Fruit fly (Drosophila melanogaster) whole organism, embryonic: ENCODE data around the gene CG44261.

ENCODE experiments used
- ATbp ChIP-seq: fragments of 200-800 bp; sonication (Bioruptor generic); optimal IDR thresholded peaks from 2 replicates; lab custom pipeline; 2017; ENCODE audit warnings: missing biosample characterization, mild to moderate bottlenecking, missing genetic modification characterization, missing genetic modification reagents
- Atf3 ChIP-seq: fragments of 200-800 bp; sonication (Bioruptor generic); optimal IDR thresholded peaks from 3 replicates; lab custom pipeline; 2016; ENCODE audit warnings: missing biosample characterization, missing genetic modification characterization
- Bdp1 ChIP-seq: fragments of 200-800 bp; sonication (Bioruptor generic); optimal IDR thresholded peaks from 3 replicates; lab custom pipeline; 2016; ENCODE audit warnings: missing biosample characterization, missing genetic modification characterization
- BtbVII ChIP-seq: fragments of 200-800 bp; sonication (Bioruptor generic); optimal IDR thresholded peaks from 3 replicates; lab custom pipeline; 2017; ENCODE audit warnings: missing biosample characterization, mild to moderate bottlenecking, missing genetic modification characterization
- CG10147 ChIP-seq: fragments of 200-800 bp; sonication (Bioruptor generic); optimal IDR thresholded peaks from 2 replicates; lab custom pipeline; 2019; ENCODE audit warnings: missing biosample characterization, mild to moderate bottlenecking, missing genetic modification characterization, moderate library complexity
- CG10543 ChIP-seq: fragments of 200-800 bp; sonication (Bioruptor generic); optimal IDR thresholded peaks from 3 replicates; lab custom pipeline; 2017; ENCODE audit warnings: missing biosample characterization, mild to moderate bottlenecking, missing genetic modification characterization, moderate library complexity
- CG15269 ChIP-seq: fragments of 200-800 bp; sonication (Bioruptor generic); optimal IDR thresholded peaks from 2 replicates; lab custom pipeline; 2018; ENCODE audit warnings: missing biosample characterization, mild to moderate bottlenecking, missing genetic modification characterization, moderate library complexity
- CG17361 ChIP-seq: fragments of 200-800 bp; sonication (Bioruptor generic); IDR thresholded peaks from 3 replicates; pipeline ENCODE4 v1.3.6; 2022; ENCODE audit warnings: missing biosample characterization, missing genetic modification characterization
- CG17385 ChIP-seq: fragments of 200-800 bp; sonication (Bioruptor generic); optimal IDR thresholded peaks from 3 replicates; lab custom pipeline; 2018; ENCODE audit warnings: missing biosample characterization, mild to moderate bottlenecking, missing genetic modification characterization
- CG1792 ChIP-seq: fragments of 200-800 bp; sonication (Bioruptor generic); optimal IDR thresholded peaks from 2 replicates; lab custom pipeline; 2016; ENCODE audit warnings: missing biosample characterization, missing genetic modification characterization
- CG18764 ChIP-seq: fragments of 200-800 bp; sonication (Bioruptor generic); optimal IDR thresholded peaks from 3 replicates; lab custom pipeline; 2016; ENCODE audit warnings: missing biosample characterization, missing genetic modification characterization
- CG32772 ChIP-seq: fragments of 200-800 bp; sonication (Bioruptor generic); IDR thresholded peaks from 2 replicates; pipeline ENCODE4 v1.3.6; 2022; ENCODE audit warnings: missing biosample characterization, missing genetic modification characterization
- CG34224 ChIP-seq: fragments of 200-800 bp; sonication (Bioruptor generic); IDR thresholded peaks from 3 replicates; pipeline ENCODE4 v1.3.6; 2022; ENCODE audit warnings: missing biosample characterization, missing genetic modification characterization; ENCODE audit not compliant: partially characterized antibody
- CG3726 ChIP-seq: fragments of 200-800 bp; sonication (Bioruptor generic); IDR thresholded peaks from 3 replicates; pipeline ENCODE4, ENCODE4 v1.3.6; 2022; ENCODE audit warnings: missing biosample characterization, missing genetic modification characterization
- CG6791 ChIP-seq: fragments of 200-800 bp; sonication (Bioruptor generic); IDR thresholded peaks from 3 replicates; pipeline ENCODE4 v1.3.6; 2022; ENCODE audit warnings: missing biosample characterization, missing genetic modification characterization; ENCODE audit not compliant: partially characterized antibody
- CG7271 ChIP-seq: fragments of 200-800 bp; sonication (Bioruptor generic); optimal IDR thresholded peaks from 2 replicates; lab custom pipeline; 2018; ENCODE audit warnings: missing biosample characterization, mild to moderate bottlenecking, missing genetic modification characterization, moderate library complexity
- CG7372 ChIP-seq: fragments of 200-800 bp; sonication (Bioruptor generic); IDR thresholded peaks from 2 replicates; pipeline ENCODE4 v1.3.6; 2022; ENCODE audit warnings: missing biosample characterization, missing genetic modification characterization
- CG7963 ChIP-seq: fragments of 200-800 bp; sonication (Bioruptor generic); IDR thresholded peaks from 3 replicates; pipeline ENCODE4 v1.3.6; 2022; ENCODE audit warnings: missing biosample characterization, missing genetic modification characterization; ENCODE audit not compliant: partially characterized antibody
- CG7987 ChIP-seq: fragments of 200-800 bp; sonication (Bioruptor generic); optimal IDR thresholded peaks from 2 replicates; lab custom pipeline; 2018; ENCODE audit warnings: missing biosample characterization, mild to moderate bottlenecking, missing genetic modification characterization, moderate library complexity
- Dref ChIP-seq: fragments of 200-800 bp; sonication (Bioruptor generic); IDR thresholded peaks from 2 replicates; pipeline ENCODE4 v1.3.6; 2022; ENCODE audit warnings: missing biosample characterization, missing genetic modification characterization
- HHEX ChIP-seq: fragments of 200-800 bp; sonication (Bioruptor generic); optimal IDR thresholded peaks from 3 replicates; lab custom pipeline; 2017; ENCODE audit warnings: missing biosample characterization, mild to moderate bottlenecking, missing genetic modification characterization, missing genetic modification reagents
- HLHmδ ChIP-seq: fragments of 200-800 bp; sonication (Bioruptor generic); optimal IDR thresholded peaks from 2 replicates; lab custom pipeline; 2018; ENCODE audit warnings: missing biosample characterization, mild to moderate bottlenecking, missing genetic modification characterization, moderate library complexity
- HmgZ ChIP-seq: fragments of 200-800 bp; sonication (Bioruptor generic); optimal IDR thresholded peaks from 2 replicates; lab custom pipeline; 2018; ENCODE audit warnings: missing biosample characterization, mild to moderate bottlenecking, missing genetic modification characterization
- Lhr ChIP-seq: fragments of 200-800 bp; sonication (Bioruptor generic); optimal IDR thresholded peaks from 3 replicates; lab custom pipeline; 2017; ENCODE audit warnings: mild to moderate bottlenecking, missing biosample characterization, missing genetic modification reagents, missing genetic modification characterization
- NC2β ChIP-seq: fragments of 200-800 bp; sonication (Bioruptor generic); optimal IDR thresholded peaks from 2 replicates; lab custom pipeline; 2016; ENCODE audit warnings: missing biosample characterization, missing genetic modification characterization
- PHDP ChIP-seq: fragments of 200-800 bp; sonication (Bioruptor generic); optimal IDR thresholded peaks from 3 replicates; lab custom pipeline; 2018; ENCODE audit warnings: missing biosample characterization, mild to moderate bottlenecking, missing genetic modification characterization, moderate library complexity
- Pdp1 ChIP-seq, 2 experiments: fragments of 200-800 bp; sonication (Bioruptor generic); optimal IDR thresholded peaks; 3 replicates each; lab custom pipeline; 2016; ENCODE audit warnings: missing biosample characterization in 2 of 2, missing genetic modification characterization in 2 of 2, mild to moderate bottlenecking in 1 of 2, moderate library complexity in 1 of 2
- Sox102F ChIP-seq: fragments of 200-800 bp; sonication (Bioruptor generic); optimal IDR thresholded peaks from 2 replicates; lab custom pipeline; 2018; ENCODE audit warnings: missing biosample characterization, mild to moderate bottlenecking, missing genetic modification characterization, moderate library complexity
- TFAM ChIP-seq: fragments of 200-800 bp; sonication (Bioruptor generic); optimal IDR thresholded peaks from 2 replicates; lab custom pipeline; 2017; ENCODE audit warnings: missing biosample characterization, missing genetic modification characterization, inconsistent platforms
- Tbp ChIP-seq: fragments of >200 bp; optimal IDR thresholded peaks from 2 replicates; lab custom pipeline; 2018; ENCODE audit warnings: missing biosample characterization, missing genetic modification characterization
- ac ChIP-seq: fragments of 200-800 bp; sonication (Bioruptor generic); optimal IDR thresholded peaks from 3 replicates; lab custom pipeline; 2017; ENCODE audit warnings: missing biosample characterization, mild to moderate bottlenecking, missing genetic modification characterization
- aop ChIP-seq: fragments of 200-800 bp; sonication (Bioruptor generic); IDR thresholded peaks from 2 replicates; pipeline ENCODE4 v1.3.6; 2022; ENCODE audit warnings: missing biosample characterization, missing genetic modification characterization
- bbx ChIP-seq: fragments of 200-800 bp; sonication (Bioruptor generic); IDR thresholded peaks from 2 replicates; pipeline ENCODE4 v1.3.6; 2022; ENCODE audit warnings: missing biosample characterization, missing genetic modification characterization; ENCODE audit not compliant: partially characterized antibody
- br ChIP-seq: fragments of >200 bp; optimal IDR thresholded peaks from 2 replicates; lab custom pipeline; 2017
- btn ChIP-seq: fragments of 200-800 bp; sonication (Bioruptor generic); optimal IDR thresholded peaks from 2 replicates; lab custom pipeline; 2016; ENCODE audit warnings: missing biosample characterization, missing genetic modification characterization
- cas ChIP-seq: fragments of 200-800 bp; sonication (Bioruptor generic); IDR thresholded peaks from 2 replicates; pipeline ENCODE4 v1.3.6; 2022; ENCODE audit warnings: missing biosample characterization, missing genetic modification characterization
- crc ChIP-seq: fragments of 200-800 bp; sonication (Bioruptor generic); optimal IDR thresholded peaks from 2 replicates; lab custom pipeline; 2016; ENCODE audit warnings: missing biosample characterization, missing genetic modification characterization
- dpn ChIP-seq, 2 experiments: fragments of 200-800 bp; sonication (Bioruptor generic); optimal IDR thresholded peaks; 3 replicates each; lab custom pipeline; 2016; ENCODE audit warnings: missing biosample characterization in 2 of 2, missing genetic modification characterization in 2 of 2
- dysf ChIP-seq: fragments of 200-800 bp; sonication (Bioruptor generic); IDR thresholded peaks from 3 replicates; pipeline ENCODE4 v1.3.6; 2022; ENCODE audit warnings: missing biosample characterization, missing genetic modification characterization
- emc ChIP-seq: fragments of 200-800 bp; sonication (Bioruptor generic); optimal IDR thresholded peaks from 2 replicates; lab custom pipeline; 2016; ENCODE audit warnings: missing biosample characterization, missing genetic modification characterization
- gcm2 ChIP-seq: fragments of 200-800 bp; sonication (Bioruptor generic); optimal IDR thresholded peaks from 2 replicates; lab custom pipeline; 2016; ENCODE audit warnings: missing biosample characterization, missing genetic modification characterization
- grau ChIP-seq: fragments of 200-800 bp; optimal IDR thresholded peaks from 3 replicates; lab custom pipeline; 2019; ENCODE audit warnings: missing biosample characterization, mild to moderate bottlenecking, missing genetic modification characterization, moderate library complexity
- grn ChIP-seq: fragments of 200-800 bp; sonication (Bioruptor generic); optimal IDR thresholded peaks from 3 replicates; lab custom pipeline; 2017; ENCODE audit warnings: missing biosample characterization, missing genetic modification characterization
- ham ChIP-seq: fragments of 200-800 bp; sonication (Bioruptor generic); IDR thresholded peaks from 2 replicates; pipeline ENCODE4 v1.3.6; 2022; ENCODE audit warnings: missing biosample characterization, missing genetic modification characterization
- insv ChIP-seq, 2 experiments: fragments of 200-800 bp; sonication (Bioruptor generic); optimal IDR thresholded peaks; 3 replicates each; lab custom pipeline; 2016 to 2018; ENCODE audit warnings: missing biosample characterization in 2 of 2, missing genetic modification characterization in 2 of 2
- odd ChIP-seq: fragments of 200-800 bp; sonication (Bioruptor generic); optimal IDR thresholded peaks from 2 replicates; lab custom pipeline; 2017; ENCODE audit warnings: missing biosample characterization, mild to moderate bottlenecking, missing genetic modification characterization
- pros ChIP-seq: fragments of 200-800 bp; sonication (Bioruptor generic); optimal IDR thresholded peaks from 3 replicates; lab custom pipeline; 2019; ENCODE audit warnings: missing biosample characterization, mild to moderate bottlenecking, missing genetic modification characterization, moderate library complexity
- pzg ChIP-seq: fragments of 200-800 bp; sonication (Bioruptor generic); optimal IDR thresholded peaks from 3 replicates; lab custom pipeline; 2018; ENCODE audit warnings: missing biosample characterization, mild to moderate bottlenecking, missing genetic modification characterization, moderate library complexity
- vfl ChIP-seq: fragments of 200-800 bp; sonication (Bioruptor generic); optimal IDR thresholded peaks from 2 replicates; lab custom pipeline; 2016; ENCODE audit warnings: missing biosample characterization, missing genetic modification characterization
- wor ChIP-seq: fragments of 200-800 bp; sonication (Bioruptor generic); IDR thresholded peaks from 2 replicates; pipeline ENCODE4 v1.3.6; 2022; ENCODE audit warnings: missing biosample characterization, missing genetic modification characterization
- yki ChIP-seq: fragments of >200 bp; optimal IDR thresholded peaks from 3 replicates; lab custom pipeline; 2018
- zen2 ChIP-seq: fragments of 200-800 bp; sonication (Bioruptor generic); IDR thresholded peaks from 3 replicates; pipeline ENCODE4 v1.3.6; 2022; ENCODE audit warnings: missing biosample characterization, missing genetic modification characterization; ENCODE audit not compliant: partially characterized antibody

Gene CG44261

DNA sequence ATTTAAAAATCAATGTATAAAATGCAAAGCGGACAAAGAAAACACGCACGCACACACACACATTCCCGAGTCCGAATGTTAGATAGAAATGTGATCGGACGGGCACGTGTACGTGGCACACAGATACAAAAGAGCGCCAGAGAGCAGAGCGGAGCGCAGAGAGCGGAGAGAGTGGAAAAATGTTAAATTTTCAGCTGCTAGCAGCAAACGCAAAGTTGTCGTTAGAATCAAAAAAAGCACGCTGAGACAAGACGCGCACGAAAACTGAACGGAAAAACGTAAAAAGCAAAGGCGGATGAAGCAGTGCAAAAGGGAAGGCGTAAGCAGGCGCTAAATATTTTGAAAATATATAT lies 11.3 kb upstream of the CG44261 start (continued):
- peak; percentile 16 for TF ChIP-seq CG1792
- TF ChIP-seq Tbp (GFP tag; lab: Kevin White, UChicago) = no peak
- no peak for TF ChIP-seq TFAM (GFP tag; lab: Kevin White, UChicago)
- TF ChIP-seq CG17385 (GFP tag; lab: Kevin White, UChicago) = peak; percentile 61
- no peak for TF ChIP-seq CG7271
- no peak for TF ChIP-seq vfl
- TF ChIP-seq CG7372 (GFP tag; lab: Robert Waterston, UW) = no peak
- TF ChIP-seq odd (GFP tag; lab: Kevin White, UChicago) = no peak
- peak; percentile 52 for TF ChIP-seq HLHmδ (GFP tag; lab: Kevin White, UChicago)
- no peak for TF ChIP-seq CG3726 (GFP tag; lab: Robert Waterston, UW)
- no peak for TF ChIP-seq HmgZ (tag; lab: Kevin White, UChicago)
- TF ChIP-seq CG32772 (GFP tag; lab: Robert Waterston, UW) = no peak
- TF ChIP-seq dpn (GFP tag; optimal IDR thresholded peaks at IDR 0.05; lab: Kevin White, UChicago) = no peak
- TF ChIP-seq Atf3 (GFP tag; lab: Kevin White, UChicago) = no peak
- TF ChIP-seq Sox102F (GFP tag; lab: Kevin White, UChicago) = no peak
- peak; percentile 10 for TF ChIP-seq grau
- TF ChIP-seq grn (GFP tag; lab: Kevin White, UChicago) = no peak
- TF ChIP-seq crc = no peak
- TF ChIP-seq gcm2 (GFP tag; lab: Kevin White, UChicago) = no peak
- no peak for TF ChIP-seq Bdp1 (GFP tag; lab: Kevin White, UChicago)
- no peak for TF ChIP-seq ATbp (GFP tag; lab: Kevin White, UChicago)
- TF ChIP-seq CG7963 (GFP tag; lab: Robert Waterston, UW) = no peak
- TF ChIP-seq NC2β (GFP tag; lab: Kevin White, UChicago) = peak; percentile 31
- no peak for TF ChIP-seq Pdp1 (GFP tag; optimal IDR thresholded peaks at IDR 0.05; lab: Kevin White, UChicago)
- TF ChIP-seq cas = no peak
- TF ChIP-seq CG7987 (GFP tag; lab: Kevin White, UChicago) = peak; percentile 28
- TF ChIP-seq ac = peak; percentile 70
- TF ChIP-seq CG18764 (GFP tag; lab: Kevin White, UChicago) = no peak
- no peak for TF ChIP-seq ham (GFP tag; lab: Robert Waterston, UW)
- no peak for TF ChIP-seq emc (GFP tag; lab: Kevin White, UChicago)
- TF ChIP-seq insv (GFP tag; optimal IDR thresholded peaks at IDR 0.05; lab: Kevin White, UChicago) = no peak
- TF ChIP-seq CG10543 = peak; percentile 33
- no peak for TF ChIP-seq br (lab: Kevin White, UChicago)
- TF ChIP-seq CG6791 (GFP tag; lab: Robert Waterston, UW) = no peak
- TF ChIP-seq bbx (GFP tag; lab: Robert Waterston, UW) = no peak
- no peak for TF ChIP-seq PHDP
- no peak for TF ChIP-seq wor (GFP tag; lab: Robert Waterston, UW)
- TF ChIP-seq BtbVII = peak; percentile 39
- no peak for TF ChIP-seq CG34224 (GFP tag; lab: Robert Waterston, UW)
- TF ChIP-seq CG17361 (GFP tag; lab: Robert Waterston, UW) = no peak
- no peak for TF ChIP-seq btn (GFP tag; lab: Kevin White, UChicago)
- no peak for TF ChIP-seq pros (GFP tag; lab: Kevin White, UChicago)
- TF ChIP-seq CG10147 (GFP tag; lab: Kevin White, UChicago) = no peak
- TF ChIP-seq Lhr (GFP tag; lab: Kevin White, UChicago) = no peak
- TF ChIP-seq zen2 (GFP tag; lab: Robert Waterston, UW) = no peak
- TF ChIP-seq CG15269 (tag; lab: Kevin White, UChicago) = no peak
- TF ChIP-seq pzg (GFP tag; lab: Kevin White, UChicago) = no peak
- no peak for TF ChIP-seq Dref
- no peak for TF ChIP-seq dysf (GFP tag; lab: Robert Waterston, UW)
- TF ChIP-seq aop = no peak
- peak; percentile 44 for TF ChIP-seq HHEX (GFP tag; lab: Kevin White, UChicago)
- TF ChIP-seq yki (lab: Kevin White, UChicago) = peak; percentile 98
